Worm (Caenorhabditis elegans): ENCODE results near the gene msrp-6.
"Not testable (repeated sequence)": the region's sequence is repeated elsewhere in the genome, so short reads cannot be mapped to it uniquely, and the experiment has no call there.

Gene msrp-6

ce11 chrII:2605319-2605718 lies 13.9 kb upstream of the msrp-6 start, which contains the start of gene sri-77:
Gene sri-77, minus strand, starts transcription at chrII:2605419.
- TF ChIP-seq hmg-4 (GFP tag; optimal IDR thresholded peaks at IDR 0.05) (no peak), ceh-13 (GFP tag; optimal IDR thresholded peaks at IDR 0.05) (no peak), scrt-1 (GFP tag; IDR thresholded peaks at IDR 0.05) (no peak), sea-1 (GFP tag; conservative IDR thresholded peaks at IDR 0.05) (no peak), ceh-36 (tag; optimal IDR thresholded peaks at IDR 0.05) (no peak), aly-1 (tag; optimal IDR thresholded peaks at IDR 0.05) (no peak), tbx-11 (GFP tag; IDR thresholded peaks at IDR 0.05) (no peak), B0310.2 (tag; optimal IDR thresholded peaks at IDR 0.05) (no peak), tra-4 (tag; optimal IDR thresholded peaks at IDR 0.05) (no peak), ama-1 (optimal IDR thresholded peaks at IDR 0.05) (no peak), pes-1 (GFP tag; IDR thresholded peaks at IDR 0.05) (no peak), flt-1 (GFP tag; IDR thresholded peaks at IDR 0.05) (no peak), F13C5.2 (tag; optimal IDR thresholded peaks at IDR 0.05) (no peak)

DNA sequence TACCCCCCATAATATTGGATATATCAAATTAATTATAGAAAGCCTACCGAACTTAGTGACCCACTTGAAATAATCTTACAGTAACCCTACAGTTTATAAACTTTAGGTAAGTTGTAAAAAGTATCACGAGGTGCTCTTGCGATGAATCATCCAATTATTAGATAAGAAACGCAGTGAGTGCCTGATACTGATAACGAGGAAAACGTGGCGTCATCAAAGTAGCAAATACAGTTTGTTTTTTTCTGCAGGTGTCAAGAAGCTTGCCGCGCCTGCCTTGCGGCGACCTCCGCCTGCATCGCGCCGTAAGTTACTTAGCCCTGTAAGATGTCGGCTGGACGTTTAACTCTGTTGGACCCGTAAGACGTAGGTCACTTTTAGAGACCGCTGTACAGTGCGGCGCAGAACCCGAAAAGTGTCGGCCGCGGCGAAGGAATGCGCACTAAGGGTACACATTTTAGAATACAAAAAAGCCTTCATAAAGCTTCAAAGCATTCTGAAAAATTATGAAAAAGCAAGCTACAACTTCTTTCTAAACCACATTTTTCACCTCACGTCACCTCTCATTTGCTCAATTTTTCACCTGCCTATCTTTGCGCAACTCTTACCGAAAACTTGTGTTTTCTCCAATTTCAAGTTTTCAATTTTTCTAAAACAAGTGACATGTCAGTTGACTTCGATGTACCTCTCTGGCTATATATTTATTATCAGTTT lies 8.9 kb upstream of the msrp-6 start, which contains the start of gene sri-38:
TSS of gene sri-38 (plus strand) at position 661 of the 711 bp plus-strand sequence.
- no peak for TF ChIP-seq ceh-13 (GFP tag; optimal IDR thresholded peaks at IDR 0.05)
- TF ChIP-seq tra-4 (tag; optimal IDR thresholded peaks at IDR 0.05) = no peak
- no peak for TF ChIP-seq flt-1 (GFP tag; IDR thresholded peaks at IDR 0.05)
- TF ChIP-seq scrt-1 (GFP tag; IDR thresholded peaks at IDR 0.05) = no peak
- TF ChIP-seq pes-1 (GFP tag; IDR thresholded peaks at IDR 0.05) = no peak
- TF ChIP-seq hnd-1 (tag; optimal IDR thresholded peaks at IDR 0.05) = no peak
- no peak for TF ChIP-seq ceh-36 (tag; optimal IDR thresholded peaks at IDR 0.05)
- TF ChIP-seq sea-1 (GFP tag; conservative IDR thresholded peaks at IDR 0.05) = no peak
- no peak for TF ChIP-seq tbx-11 (GFP tag; IDR thresholded peaks at IDR 0.05)
- TF ChIP-seq hmg-4 (GFP tag; optimal IDR thresholded peaks at IDR 0.05) = no peak

DNA sequence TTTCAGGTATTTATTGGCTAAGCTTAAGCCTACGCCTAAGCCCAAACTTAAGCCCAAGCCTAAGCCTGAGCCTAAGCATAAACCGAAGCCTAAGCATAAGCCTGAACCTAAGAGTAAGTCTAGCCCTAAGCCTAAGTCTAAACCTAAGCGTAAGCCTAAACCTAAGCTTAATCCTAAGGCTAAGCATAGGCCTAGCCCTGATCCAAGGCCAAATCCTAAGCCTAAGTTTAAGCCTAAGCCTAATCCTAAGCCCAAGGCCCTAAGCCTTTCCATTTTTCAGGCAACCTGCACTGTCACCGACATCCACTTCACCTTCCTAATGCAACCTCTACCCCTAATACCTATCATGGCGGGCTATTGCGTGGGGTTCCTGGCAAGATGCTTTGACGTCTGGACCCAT lies 8.2 kb upstream of the msrp-6 start:
- TF ChIP-seq B0310.2 (tag; optimal IDR thresholded peaks at IDR 0.05) = no peak
- peak; percentile 52 for TF ChIP-seq ceh-36 (tag; optimal IDR thresholded peaks at IDR 0.05)

DNA sequence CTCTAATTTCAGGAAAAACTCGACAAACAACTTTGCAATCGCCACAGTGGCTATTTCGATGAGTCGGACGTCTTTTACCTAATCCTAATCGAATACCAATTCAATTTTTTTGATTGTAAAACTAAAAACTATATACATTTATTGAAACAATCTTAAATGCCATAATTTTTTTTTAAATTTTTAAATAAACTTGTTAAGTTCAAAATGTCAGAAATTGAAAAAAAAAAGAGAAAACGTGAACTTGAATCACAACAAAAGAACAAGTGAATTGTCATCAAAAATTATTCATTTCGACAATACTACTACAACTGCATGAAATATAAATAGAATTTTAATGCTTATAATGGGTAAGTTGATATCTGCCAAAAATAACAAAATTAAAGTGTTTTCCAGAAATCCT lies 7.0 kb upstream of the msrp-6 start, which contains the start of gene D2062.13:
TSS of gene D2062.13 (plus strand) at position 301 of the 400 bp plus-strand sequence.
- TF ChIP-seq tbx-11 (GFP tag; IDR thresholded peaks at IDR 0.05); hmg-4 (GFP tag; optimal IDR thresholded peaks at IDR 0.05); F13C5.2 (tag; optimal IDR thresholded peaks at IDR 0.05): not testable (repeated sequence)

ce11 chrII:2616634-2617033 lies 2.6 kb upstream of the msrp-6 start, which contains the start of gene msrp-5:
Gene msrp-5, plus strand, starts transcription at chrII:2616934.
- TF ChIP-seq ets-7, ceh-36, tra-4 (tag; optimal IDR thresholded peaks at IDR 0.05): not testable (repeated sequence)

ce11 chrII:2622480-2622879 lies 3.2 kb downstream of the msrp-6 start, which contains the start of gene D2062.5:
Gene D2062.5, plus strand, starts transcription at chrII:2622780.
- TF ChIP-seq aly-1 (tag; optimal IDR thresholded peaks at IDR 0.05) (no peak), F13C5.2 (tag; optimal IDR thresholded peaks at IDR 0.05) (no peak), hnd-1 (tag; optimal IDR thresholded peaks at IDR 0.05) (no peak), hmbx-1 (tag; optimal IDR thresholded peaks at IDR 0.05) (no peak), ceh-13 (GFP tag; optimal IDR thresholded peaks at IDR 0.05) (no peak), tbx-37 (GFP tag; conservative IDR thresholded peaks at IDR 0.05) (no peak), flt-1 (GFP tag; IDR thresholded peaks at IDR 0.05) (no peak), B0310.2 (tag; optimal IDR thresholded peaks at IDR 0.05) (no peak), pes-1 (GFP tag; IDR thresholded peaks at IDR 0.05) (no peak), sea-1 (GFP tag; conservative IDR thresholded peaks at IDR 0.05) (no peak), ama-1 (optimal IDR thresholded peaks at IDR 0.05) (no peak), ceh-36 (tag; optimal IDR thresholded peaks at IDR 0.05) (no peak)

DNA sequence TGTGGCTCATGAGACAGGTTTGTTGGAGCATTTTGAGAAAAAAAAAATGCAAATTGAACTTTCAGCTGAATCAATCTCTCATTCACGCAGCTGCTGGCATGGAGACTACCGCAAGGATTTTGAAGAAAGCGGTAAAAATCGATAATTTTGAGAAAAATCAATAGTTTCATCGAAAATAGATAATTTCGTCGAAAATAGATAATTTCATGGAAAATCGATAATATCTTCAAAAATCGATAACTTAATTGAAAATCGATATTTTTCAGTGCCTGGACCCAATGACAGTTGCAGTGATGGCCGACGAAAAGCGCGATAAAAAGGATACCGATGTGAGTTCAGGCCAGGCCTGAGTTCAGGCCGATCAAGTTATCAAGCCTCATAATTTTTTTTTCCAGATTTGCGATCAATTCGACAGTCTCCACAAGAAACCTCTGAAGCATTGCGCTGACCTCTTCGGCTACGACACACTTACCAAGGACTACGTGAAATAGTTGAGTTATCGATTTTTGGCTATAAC lies 3.7 kb downstream of the msrp-6 start, which contains the start of gene D2062.4:
TSS of gene D2062.4 (plus strand) at position 467 of the 517 bp plus-strand sequence.
- not testable (repeated sequence) for TF ChIP-seq ceh-13 (GFP tag; optimal IDR thresholded peaks at IDR 0.05); tra-4 (tag; optimal IDR thresholded peaks at IDR 0.05); ets-7 (tag; optimal IDR thresholded peaks at IDR 0.05)

ce11 chrII:2624792-2625191 lies 5.5 kb downstream of the msrp-6 start, which contains the start of gene lgc-28:
Gene lgc-28, plus strand, starts transcription at chrII:2625092.
- TF ChIP-seq hmbx-1 (tag; optimal IDR thresholded peaks at IDR 0.05) (no peak), ceh-13 (GFP tag; optimal IDR thresholded peaks at IDR 0.05) (no peak), pes-1 (GFP tag; IDR thresholded peaks at IDR 0.05) (no peak), tbx-11 (GFP tag; IDR thresholded peaks at IDR 0.05) (no peak), flt-1 (GFP tag; IDR thresholded peaks at IDR 0.05) (no peak), ceh-36 (tag; optimal IDR thresholded peaks at IDR 0.05) (no peak), F13C5.2 (tag; optimal IDR thresholded peaks at IDR 0.05) (no peak), ets-7 (tag; optimal IDR thresholded peaks at IDR 0.05) (no peak), tbx-37 (GFP tag; conservative IDR thresholded peaks at IDR 0.05) (no peak), tra-4 (tag; optimal IDR thresholded peaks at IDR 0.05) (no peak), sea-1 (GFP tag; conservative IDR thresholded peaks at IDR 0.05) (no peak), scrt-1 (GFP tag; IDR thresholded peaks at IDR 0.05) (no peak), aly-1 (tag; optimal IDR thresholded peaks at IDR 0.05) (no peak), hnd-1 (tag; optimal IDR thresholded peaks at IDR 0.05) (no peak)
